Fruit fly (Drosophila melanogaster) Kc167 (cell line): ENCODE measurements around the gene ACXC.

Experiments
- Myc ChIP-seq: fragments of >200 bp; optimal IDR thresholded peaks from 2 replicates; lab custom pipeline; 2017; ENCODE audit warnings: missing external identifiers
- Sin3A ChIP-seq: fragments of >200 bp; optimal IDR thresholded peaks from 2 replicates; lab custom pipeline; 2018; ENCODE audit warnings: missing external identifiers
- h ChIP-seq: fragments of >200 bp; optimal IDR thresholded peaks from 3 replicates; lab custom pipeline; 2018; ENCODE audit warnings: missing external identifiers
- insv ChIP-seq: fragments of >200 bp; optimal IDR thresholded peaks from 3 replicates; lab custom pipeline; 2018; ENCODE audit warnings: missing external identifiers
- psq ChIP-seq: fragments of >200 bp; optimal IDR thresholded peaks from 2 replicates; lab custom pipeline; 2017; ENCODE audit warnings: missing external identifiers
- ttk ChIP-seq: sonication (Bioruptor generic); optimal IDR thresholded peaks from 2 replicates; lab custom pipeline; 2017; ENCODE audit warnings: missing external identifiers

Gene ACXC

dm6 chr2L:12912230-12912629 lies at the start of gene ACXC:
Gene ACXC, plus strand, starts transcription at chr2L:12912530.
- TF ChIP-seq insv (no peak), h (lab: Kevin White, UChicago) (no peak), psq (lab: Kevin White, UChicago) (no peak)

dm6 chr2L:12867482-12867881 lies 44.8 kb upstream of the ACXC start:
- no peak for TF ChIP-seq insv
- no peak for TF ChIP-seq ttk
- TF ChIP-seq Myc: no peak
- no peak for TF ChIP-seq psq (lab: Kevin White, UChicago)
- no peak for TF ChIP-seq Sin3A
- TF ChIP-seq h (lab: Kevin White, UChicago): no peak

- TF ChIP-seq Sin3A (no peak), insv (no peak), ttk (no peak), h (lab: Kevin White, UChicago) (no peak), psq (lab: Kevin White, UChicago) (no peak), Myc (no peak)
These were observed 31.9 kb upstream of the ACXC start for dm6 chr2L:12880429-12880828.

- no peak for TF ChIP-seq Sin3A
- no peak for TF ChIP-seq psq (lab: Kevin White, UChicago)
- TF ChIP-seq h (lab: Kevin White, UChicago): no peak
- no peak for TF ChIP-seq ttk
These were observed 20.7 kb upstream of the ACXC start for dm6 chr2L:12891651-12892050.

dm6 chr2L:12916514-12916913 lies 4.2 kb downstream of the ACXC start, which contains the start of gene ACXB:
Gene ACXB, plus strand, starts transcription at chr2L:12916814.
- TF ChIP-seq psq (lab: Kevin White, UChicago) (no peak), Sin3A (no peak), h (lab: Kevin White, UChicago) (no peak), ttk (no peak), insv (no peak), Myc (no peak)

dm6 chr2L:12920791-12921190 lies 8.5 kb downstream of the ACXC start, which contains the start of gene ACXA:
Gene ACXA, plus strand, starts transcription at chr2L:12921091.
- TF ChIP-seq ttk (no peak), insv (no peak), psq (lab: Kevin White, UChicago) (no peak), Myc (no peak), Sin3A (no peak), h (lab: Kevin White, UChicago) (no peak)

dm6 chr2L:12925311-12925710 lies 13.0 kb downstream of the ACXC start, which contains the start of gene ACXE:
Gene ACXE, plus strand, starts transcription at chr2L:12925611.
- no peak for TF ChIP-seq insv
- no peak for TF ChIP-seq Myc
- TF ChIP-seq psq (lab: Kevin White, UChicago): no peak
- no peak for TF ChIP-seq Sin3A
- no peak for TF ChIP-seq h (lab: Kevin White, UChicago)
- TF ChIP-seq ttk: no peak

- no peak for TF ChIP-seq Sin3A
- TF ChIP-seq insv: no peak
- TF ChIP-seq h (lab: Kevin White, UChicago): no peak
- no peak for TF ChIP-seq Myc
- TF ChIP-seq ttk: no peak
These were observed 20.7 kb downstream of the ACXC start for dm6 chr2L:12932996-12933395.

dm6 chr2L:12950682-12951081 lies 38.4 kb downstream of the ACXC start:
- TF ChIP-seq h (lab: Kevin White, UChicago): no peak
- TF ChIP-seq psq (lab: Kevin White, UChicago): no peak
- TF ChIP-seq insv: no peak

dm6 chr2L:12966290-12966689 lies 54.0 kb downstream of the ACXC start, which contains the start of gene CG16800:
Gene CG16800, plus strand, starts transcription at chr2L:12966590.
- TF ChIP-seq psq (lab: Kevin White, UChicago) (no peak), Sin3A (no peak), Myc (no peak), insv (no peak), ttk (no peak), h (lab: Kevin White, UChicago) (no peak)
